Worm (Caenorhabditis elegans) whole organism, early embryonic: ENCODE measurements around the gene nhr-218.

Experiments used
- B0310.2 ChIP-seq: sonication (generic microtip); optimal IDR thresholded peaks from 2 replicates; lab custom pipeline; 2016; ENCODE audit warnings: mild to moderate bottlenecking, missing genetic modification characterization, missing compliant biosample characterization
- F13C5.2 ChIP-seq: sonication (generic microtip); optimal IDR thresholded peaks from 2 replicates; lab custom pipeline; 2017; ENCODE audit warnings: mild to moderate bottlenecking, missing genetic modification characterization, inconsistent platforms, missing compliant biosample characterization
- aly-1 ChIP-seq: sonication (generic microtip); optimal IDR thresholded peaks from 2 replicates; lab custom pipeline; 2016; ENCODE audit warnings: missing genetic modification characterization, missing compliant biosample characterization
- ama-1 ChIP-seq: fragments of 150-350 bp; optimal IDR thresholded peaks from 2 replicates; lab custom pipeline; 2014
- ceh-13 ChIP-seq: fragments of 200-800 bp; sonication (Bioruptor generic); optimal IDR thresholded peaks from 2 replicates; lab custom pipeline; 2018; ENCODE audit warnings: mild to moderate bottlenecking, missing genetic modification characterization, missing compliant biosample characterization
- ceh-36 ChIP-seq: sonication (generic microtip); optimal IDR thresholded peaks from 2 replicates; lab custom pipeline; 2016; ENCODE audit warnings: missing genetic modification characterization, inconsistent platforms, missing compliant biosample characterization
- ets-7 ChIP-seq: sonication (generic microtip); optimal IDR thresholded peaks from 2 replicates; lab custom pipeline; 2016; ENCODE audit warnings: missing genotype, missing genetic modification characterization, missing compliant biosample characterization
- flt-1 ChIP-seq: fragments of 200-800 bp; sonication (Bioruptor generic); IDR thresholded peaks from 2 replicates; pipeline ENCODE4 v1.3.6; 2022; ENCODE audit warnings: missing genetic modification characterization, missing compliant biosample characterization
- hmbx-1 ChIP-seq: sonication (generic microtip); optimal IDR thresholded peaks from 2 replicates; lab custom pipeline; 2016; ENCODE audit warnings: mild to moderate bottlenecking, missing genetic modification characterization, missing compliant biosample characterization
- hmg-4 ChIP-seq: fragments of 200-800 bp; sonication (Bioruptor generic); optimal IDR thresholded peaks from 2 replicates; lab custom pipeline; 2018; ENCODE audit warnings: mild to moderate bottlenecking, missing genetic modification characterization, missing compliant biosample characterization
- hnd-1 ChIP-seq: sonication (generic microtip); optimal IDR thresholded peaks from 2 replicates; lab custom pipeline; 2016; ENCODE audit warnings: missing genetic modification characterization, missing compliant biosample characterization
- pes-1 ChIP-seq: fragments of 200-800 bp; sonication (Bioruptor generic); IDR thresholded peaks from 2 replicates; pipeline ENCODE4 v1.3.6; 2022; ENCODE audit warnings: missing genetic modification reagents, missing genetic modification characterization, missing compliant biosample characterization
- scrt-1 ChIP-seq: fragments of 200-800 bp; sonication (Bioruptor generic); IDR thresholded peaks from 2 replicates; pipeline ENCODE4 v1.3.6; 2022; ENCODE audit warnings: missing genetic modification characterization, missing compliant biosample characterization
- sea-1 ChIP-seq: fragments of 200-800 bp; sonication (Bioruptor generic); conservative IDR thresholded peaks from 2 replicates; pipeline ENCODE4 v1.3.6; 2022; ENCODE audit warnings: missing genetic modification characterization, missing compliant biosample characterization
- tbx-11 ChIP-seq: fragments of 200-800 bp; sonication (Bioruptor generic); IDR thresholded peaks from 2 replicates; pipeline ENCODE4 v1.3.6; 2022; ENCODE audit warnings: missing genetic modification characterization, missing compliant biosample characterization
- tbx-37 ChIP-seq: fragments of 200-800 bp; sonication (Bioruptor generic); conservative IDR thresholded peaks from 2 replicates; pipeline ENCODE4 v1.3.6; 2022; ENCODE audit warnings: missing genetic modification reagents, missing genetic modification characterization, missing compliant biosample characterization
- tra-4 ChIP-seq: sonication (generic microtip); optimal IDR thresholded peaks from 2 replicates; lab custom pipeline; 2017; ENCODE audit warnings: missing genetic modification characterization, missing compliant biosample characterization

The nhr-218 gene

ce11 chrV:16232180-16232579 is 26.1 kb upstream of the nhr-218 start, which contains the start of gene gst-22:
Gene gst-22, minus strand, starts transcription at chrV:16232282.
- TF ChIP-seq sea-1, result no peak
- no peak for TF ChIP-seq hmbx-1 (tag; lab: Kevin White, UChicago)
- no peak for TF ChIP-seq aly-1 (tag; lab: Kevin White, UChicago)
- TF ChIP-seq F13C5.2 (tag; lab: Kevin White, UChicago), result no peak
- no peak for TF ChIP-seq hmg-4 (GFP tag; lab: Kevin White, UChicago)
- TF ChIP-seq ama-1 (lab: Kevin White, UChicago), result no peak
- TF ChIP-seq tra-4 (tag; lab: Kevin White, UChicago), result no peak
- no peak for TF ChIP-seq ets-7
- no peak for TF ChIP-seq tbx-11
- no peak for TF ChIP-seq flt-1 (GFP tag; lab: Robert Waterston, UW)
- no peak for TF ChIP-seq pes-1 (GFP tag; lab: Robert Waterston, UW)
- no peak for TF ChIP-seq B0310.2 (tag; lab: Kevin White, UChicago)
- no peak for TF ChIP-seq scrt-1 (GFP tag; lab: Robert Waterston, UW)
- TF ChIP-seq ceh-13 (GFP tag; lab: Kevin White, UChicago), result no peak
- TF ChIP-seq tbx-37 (GFP tag; lab: Robert Waterston, UW), result no peak

ce11 chrV:16233624-16234023 is 24.6 kb upstream of the nhr-218 start, which contains the start of gene clec-233:
Gene clec-233, plus strand, starts transcription at chrV:16233924.
- TF ChIP-seq B0310.2 (tag; lab: Kevin White, UChicago) (no peak), pes-1 (GFP tag; lab: Robert Waterston, UW) (no peak), ceh-36 (tag; lab: Kevin White, UChicago) (no peak), hnd-1 (tag; lab: Kevin White, UChicago) (no peak), ama-1 (lab: Kevin White, UChicago) (no peak), tbx-37 (GFP tag; lab: Robert Waterston, UW) (no peak), sea-1 (no peak), hmbx-1 (tag; lab: Kevin White, UChicago) (no peak), aly-1 (tag; lab: Kevin White, UChicago) (no peak), ets-7 (no peak), tbx-11 (no peak), scrt-1 (GFP tag; lab: Robert Waterston, UW) (no peak), ceh-13 (GFP tag; lab: Kevin White, UChicago) (no peak), flt-1 (GFP tag; lab: Robert Waterston, UW) (no peak), F13C5.2 (tag; lab: Kevin White, UChicago) (no peak), hmg-4 (GFP tag; lab: Kevin White, UChicago) (no peak), tra-4 (tag; lab: Kevin White, UChicago) (no peak)

DNA sequence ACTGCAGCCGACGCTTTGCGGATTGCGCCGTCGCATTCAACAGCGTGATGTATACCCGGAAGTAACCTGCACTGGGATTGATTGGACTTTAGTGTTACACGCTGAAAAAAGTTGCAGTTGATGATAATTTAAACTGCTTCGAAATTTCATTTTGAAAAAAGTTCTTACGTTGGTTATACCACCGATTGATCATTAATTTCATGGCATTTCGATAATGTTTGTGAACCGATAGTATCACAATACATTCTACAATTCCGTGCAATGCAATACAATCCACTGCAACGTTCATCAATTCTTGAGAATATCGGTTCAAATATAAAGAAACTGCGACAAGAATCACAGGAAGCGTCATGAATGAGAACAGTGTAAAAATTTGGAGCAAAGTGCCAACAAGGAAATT is 23.1 kb upstream of the nhr-218 start, which contains the start of gene F21H7.3:
TSS of gene F21H7.3 (minus strand) at position 101 of the 400 bp plus-strand sequence.
- no peak for TF ChIP-seq ama-1 (lab: Kevin White, UChicago)
- TF ChIP-seq flt-1 (GFP tag; lab: Robert Waterston, UW), result no peak
- no peak for TF ChIP-seq ceh-13 (GFP tag; lab: Kevin White, UChicago)
- TF ChIP-seq tra-4 (tag; lab: Kevin White, UChicago), result no peak
- no peak for TF ChIP-seq hnd-1 (tag; lab: Kevin White, UChicago)
- TF ChIP-seq tbx-11, result no peak
- no peak for TF ChIP-seq pes-1 (GFP tag; lab: Robert Waterston, UW)

DNA sequence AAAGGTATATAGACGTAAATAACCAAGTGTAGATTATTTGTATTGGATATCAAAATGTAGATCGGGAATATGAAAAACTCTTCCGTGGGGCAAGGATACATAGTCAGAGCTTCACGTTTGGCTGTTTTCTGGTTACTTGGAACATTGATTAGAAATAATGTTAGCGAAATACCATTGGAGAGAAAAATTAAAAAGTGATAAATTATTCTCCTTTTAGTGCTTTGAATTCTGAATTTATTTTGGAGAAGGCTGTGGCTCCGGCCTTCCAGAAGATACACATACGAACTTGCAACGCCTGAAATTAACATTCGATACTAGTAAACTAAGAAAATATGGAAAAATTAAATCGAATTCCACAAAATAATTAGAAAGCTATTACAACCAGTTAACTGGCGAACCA is 22.6 kb upstream of the nhr-218 start, which contains the start of gene srh-98:
TSS of gene srh-98 (minus strand) at position 101 of the 400 bp plus-strand sequence.
- no peak for TF ChIP-seq tra-4 (tag; lab: Kevin White, UChicago)
- TF ChIP-seq ets-7, result no peak
- TF ChIP-seq hmbx-1 (tag; lab: Kevin White, UChicago), result no peak
- no peak for TF ChIP-seq B0310.2 (tag; lab: Kevin White, UChicago)
- no peak for TF ChIP-seq sea-1
- no peak for TF ChIP-seq hmg-4 (GFP tag; lab: Kevin White, UChicago)
- no peak for TF ChIP-seq pes-1 (GFP tag; lab: Robert Waterston, UW)
- TF ChIP-seq F13C5.2 (tag; lab: Kevin White, UChicago), result no peak
- TF ChIP-seq ama-1 (lab: Kevin White, UChicago), result no peak
- TF ChIP-seq flt-1 (GFP tag; lab: Robert Waterston, UW), result no peak
- no peak for TF ChIP-seq ceh-13 (GFP tag; lab: Kevin White, UChicago)
- TF ChIP-seq ceh-36 (tag; lab: Kevin White, UChicago), result no peak
- no peak for TF ChIP-seq tbx-11
- TF ChIP-seq hnd-1 (tag; lab: Kevin White, UChicago), result no peak
- TF ChIP-seq aly-1 (tag; lab: Kevin White, UChicago), result no peak
- TF ChIP-seq tbx-37 (GFP tag; lab: Robert Waterston, UW), result no peak
- TF ChIP-seq scrt-1 (GFP tag; lab: Robert Waterston, UW), result no peak

DNA sequence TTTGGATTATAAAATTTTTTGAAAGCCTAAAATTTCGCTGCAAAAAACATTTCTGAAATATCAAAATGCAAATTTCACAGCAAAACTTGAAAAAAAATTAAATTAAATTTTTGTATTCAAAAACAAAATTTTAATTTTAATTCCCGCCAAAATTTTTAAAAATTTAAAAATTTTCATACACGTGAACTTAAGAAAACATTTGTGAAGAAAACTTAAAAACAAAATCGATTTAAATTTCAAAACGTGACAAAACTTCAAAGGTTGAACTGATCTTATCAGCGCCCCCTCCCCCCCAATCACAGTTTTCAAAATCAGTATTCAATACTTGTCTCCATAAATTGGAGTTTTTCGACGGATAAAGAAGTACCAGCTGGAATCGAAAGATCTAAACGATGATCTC is 21.0 kb upstream of the nhr-218 start, which contains the start of gene F21H7.5:
TSS of gene F21H7.5 (plus strand) at position 301 of the 400 bp plus-strand sequence.
- TF ChIP-seq tbx-11 (no peak), sea-1 (no peak), pes-1 (GFP tag; lab: Robert Waterston, UW) (no peak), hmbx-1 (tag; lab: Kevin White, UChicago) (no peak), F13C5.2 (tag; lab: Kevin White, UChicago) (no peak), scrt-1 (GFP tag; lab: Robert Waterston, UW) (no peak), ama-1 (lab: Kevin White, UChicago) (no peak), hmg-4 (GFP tag; lab: Kevin White, UChicago) (no peak), ceh-36 (tag; lab: Kevin White, UChicago) (no peak), tra-4 (tag; lab: Kevin White, UChicago) (no peak), B0310.2 (tag; lab: Kevin White, UChicago) (no peak), ets-7 (no peak), ceh-13 (GFP tag; lab: Kevin White, UChicago) (no peak), tbx-37 (GFP tag; lab: Robert Waterston, UW) (no peak)

DNA sequence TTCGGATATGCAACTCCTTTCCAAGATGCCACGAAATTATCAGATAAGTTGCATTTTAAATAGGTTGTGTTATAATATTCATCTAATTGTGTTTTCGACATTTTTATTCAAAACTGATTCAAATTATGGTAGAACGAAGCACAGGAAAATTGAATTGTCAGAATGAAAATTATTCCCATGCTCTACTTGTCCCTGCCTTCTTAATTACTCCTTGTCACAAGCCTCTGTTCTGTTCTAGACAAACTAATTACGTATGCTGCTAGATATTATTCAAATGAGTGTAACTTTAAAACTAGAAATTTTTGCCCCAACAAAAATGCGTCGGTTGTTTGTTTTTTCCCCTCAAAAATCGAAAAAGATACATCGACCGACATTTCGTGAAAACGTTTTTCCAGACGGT is 14.2 kb upstream of the nhr-218 start, which contains the start of gene srh-104:
TSS of gene srh-104 (minus strand) at position 101 of the 400 bp plus-strand sequence.
- TF ChIP-seq sea-1 (no peak), aly-1 (tag; lab: Kevin White, UChicago) (no peak), pes-1 (GFP tag; lab: Robert Waterston, UW) (no peak)

DNA sequence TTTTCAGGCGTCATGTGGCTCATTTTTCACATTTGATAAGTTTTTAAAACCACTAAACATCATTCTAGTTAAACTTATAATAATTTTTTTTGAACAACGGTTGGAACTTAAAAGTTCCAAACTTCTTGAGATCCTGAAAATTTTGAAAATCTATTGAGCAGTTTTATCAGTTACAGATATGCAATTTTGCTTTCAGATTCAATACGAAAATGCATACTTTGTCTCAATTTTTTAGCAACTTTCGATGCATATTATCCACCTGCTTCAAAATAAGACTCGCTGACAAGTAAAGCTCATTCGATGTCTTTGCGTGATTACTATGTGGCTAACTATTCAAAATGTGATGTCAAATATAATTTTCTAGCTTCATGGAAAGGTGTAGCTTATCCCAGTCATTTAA is 11.7 kb upstream of the nhr-218 start, which contains the start of gene srh-95:
TSS of gene srh-95 (plus strand) at position 301 of the 400 bp plus-strand sequence.
- no peak for TF ChIP-seq F13C5.2 (tag; lab: Kevin White, UChicago)
- no peak for TF ChIP-seq scrt-1 (GFP tag; lab: Robert Waterston, UW)
- TF ChIP-seq tra-4 (tag; lab: Kevin White, UChicago), result no peak
- no peak for TF ChIP-seq B0310.2 (tag; lab: Kevin White, UChicago)
- no peak for TF ChIP-seq aly-1 (tag; lab: Kevin White, UChicago)
- no peak for TF ChIP-seq hmbx-1 (tag; lab: Kevin White, UChicago)
